Worm (Caenorhabditis elegans) whole organism, L1 larva: Measurements from ENCODE around the gene ZK813.3.

Experiments
- fkh-10 ChIP-seq: sonication (generic microtip); optimal IDR thresholded peaks from 2 replicates; lab custom pipeline; 2017; ENCODE audit warnings: missing biosample characterization, missing genetic modification reagents, missing genetic modification characterization
- mdl-1 ChIP-seq, 2 experiments: fragments of 150-350 bp; optimal IDR thresholded peaks; 2 replicates each; lab custom pipeline; 2014 to 2017; ENCODE audit warnings: missing biosample characterization in 2 of 2, missing genetic modification characterization in 2 of 2, inconsistent platforms in 1 of 2

DNA sequence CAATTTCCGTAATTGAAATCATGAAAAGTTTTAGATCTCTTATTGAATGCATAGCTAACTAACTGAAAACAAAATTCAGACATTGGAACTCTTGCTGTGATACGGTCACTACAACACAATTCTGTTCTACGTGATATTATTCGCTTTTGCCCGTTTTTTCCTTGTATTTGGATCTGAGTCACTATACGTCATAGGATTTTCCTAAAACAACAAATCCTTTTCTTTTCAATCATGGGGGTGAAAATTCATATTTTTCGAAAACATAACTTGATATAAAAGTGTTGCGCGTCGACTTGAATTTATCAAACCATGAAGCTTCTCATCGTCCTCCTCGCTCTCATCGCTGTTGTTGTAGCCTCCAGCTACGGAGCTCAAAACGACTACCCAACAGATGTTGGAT is 4.4 kb downstream of the ZK813.3 start, which contains the start of gene ZK813.1:
- TF ChIP-seq mdl-1 (tag; optimal IDR thresholded peaks at IDR 0.05; lab: Kevin White, UChicago) (no peak), fkh-10 (GFP tag; lab: Kevin White, UChicago) (no peak)
